Fruit fly (Drosophila melanogaster): Measurements from ENCODE around the gene Srp72.

Gene Srp72

DNA sequence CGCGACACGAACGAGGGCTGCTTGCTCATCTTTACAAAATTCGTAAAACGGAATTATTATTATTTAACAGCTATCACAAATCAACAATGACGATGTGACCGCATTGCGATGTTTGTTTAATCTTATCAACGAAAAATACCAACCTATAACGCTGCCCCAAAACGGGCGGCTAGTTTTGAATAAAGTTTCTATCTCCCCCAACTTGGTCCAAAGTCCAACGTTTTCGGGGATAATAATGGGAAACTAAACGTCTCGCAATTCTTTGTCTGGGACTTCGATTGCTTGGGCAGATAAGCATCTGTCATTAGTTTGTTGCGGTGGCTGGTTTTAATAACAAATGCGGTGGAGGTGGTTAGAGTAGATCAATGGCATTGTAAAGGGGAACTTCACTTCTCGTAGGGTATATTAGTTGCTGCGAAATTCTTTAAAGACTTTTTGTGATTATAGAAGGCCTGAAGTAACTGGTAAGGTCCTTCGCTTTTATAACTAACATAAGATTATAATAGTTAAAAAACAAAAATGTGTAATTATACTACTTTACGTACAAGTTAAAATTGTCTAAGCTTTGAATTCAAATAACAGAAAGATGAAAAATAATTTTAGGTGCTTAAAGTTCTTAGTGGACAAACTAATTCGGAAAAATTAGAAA, 28.4 kb upstream of the Srp72 start, which contains the start of gene CG15922:
Gene CG15922 (minus strand): TSS at position 262 of the 649 bp plus-strand sequence.
- TF ChIP-seq ranshi (GFP tag; IDR thresholded peaks at IDR 0.05) (no peak), bbx (GFP tag; IDR thresholded peaks at IDR 0.05; ENCODE audit: partially characterized antibody) (no peak), CG12104 (GFP tag; optimal IDR thresholded peaks at IDR 0.05) (peak; percentile 39), ham (GFP tag; IDR thresholded peaks at IDR 0.05) (no peak), CG17186 (GFP tag; optimal IDR thresholded peaks at IDR 0.05) (no peak), CG4404 (GFP tag; IDR thresholded peaks at IDR 0.05) (no peak), CG7839 (tag; optimal IDR thresholded peaks at IDR 0.05) (peak; percentile 17), pnt (GFP tag; optimal IDR thresholded peaks at IDR 0.05) (no peak), tio (GFP tag; optimal IDR thresholded peaks at IDR 0.05) (no peak), run (tag; optimal IDR thresholded peaks at IDR 0.05) (no peak), sens (GFP tag) (peak; percentile 42), CG10654 (GFP tag; optimal IDR thresholded peaks at IDR 0.05) (no peak), CG7372 (GFP tag; IDR thresholded peaks at IDR 0.05) (0 out of 2 replicates have a peak, but pooled peaks have one; percentile 25), CG34224 (GFP tag; IDR thresholded peaks at IDR 0.05; ENCODE audit: partially characterized antibody) (peak; percentile 31; the same call in 1 of the 3 replicates), gfzf (GFP tag; optimal IDR thresholded peaks at IDR 0.05) (peak; percentile 77), Stat92E (GFP tag; optimal IDR thresholded peaks at IDR 0.05) (no peak), CG3407 (GFP tag; optimal IDR thresholded peaks at IDR 0.05) (no peak), lab (GFP tag; optimal IDR thresholded peaks at IDR 0.05) (peak; percentile 5), Scr (GFP tag; IDR thresholded peaks at IDR 0.05; ENCODE audit: partially characterized antibody) (no peak), dpn (GFP tag; optimal IDR thresholded peaks at IDR 0.05) (peak; percentile 17 to 27), CG6175 (GFP tag; IDR thresholded peaks at IDR 0.05) (no peak), CHES-1-like (GFP tag; optimal IDR thresholded peaks at IDR 0.05) (no peak), Camta (GFP tag; optimal IDR thresholded peaks at IDR 0.05) (no peak), ato (GFP tag; IDR thresholded peaks at IDR 0.05; ENCODE audit: partially characterized antibody) (no peak), CG17361 (GFP tag; IDR thresholded peaks at IDR 0.05) (peak; percentile 55; the same call in 2 of the 3 replicates), nerfin-1 (tag; optimal IDR thresholded peaks at IDR 0.05) (no peak), CG11247 (GFP tag; IDR thresholded peaks at IDR 0.05) (no peak), Awh (GFP tag; IDR thresholded peaks at IDR 0.05) (no peak), CG14441 (GFP tag; IDR thresholded peaks at IDR 0.05) (peak; percentile 34; the same call in 1 of the 2 replicates), ssp (GFP tag; IDR thresholded peaks at IDR 0.05) (no peak), CG15073 (GFP tag; optimal IDR thresholded peaks at IDR 0.05) (no peak), chinmo (GFP tag; IDR thresholded peaks at IDR 0.05; ENCODE audit: partially characterized antibody) (no peak), gsb (GFP tag; IDR thresholded peaks at IDR 0.05) (no peak), CG34376 (GFP tag; optimal IDR thresholded peaks at IDR 0.05) (peak; percentile 57), bowl (GFP tag; IDR thresholded peaks at IDR 0.05) (no peak), Side (GFP tag; optimal IDR thresholded peaks at IDR 0.05) (no peak), org-1 (GFP tag; optimal IDR thresholded peaks at IDR 0.05) (no peak), Dll (GFP tag; IDR thresholded peaks at IDR 0.05; ENCODE audit: partially characterized antibody) (no peak), Taf1 (GFP tag; IDR thresholded peaks at IDR 0.05) (no peak), D19A (tag; optimal IDR thresholded peaks at IDR 0.05) (peak; percentile 82), pum (GFP tag; optimal IDR thresholded peaks at IDR 0.05) (no peak), tap (tag; optimal IDR thresholded peaks at IDR 0.05) (no peak), Optix (GFP tag; IDR thresholded peaks at IDR 0.05) (no peak), cas (GFP tag; IDR thresholded peaks at IDR 0.05) (no peak), CG33213 (GFP tag; optimal IDR thresholded peaks at IDR 0.05) (no peak), NK7.1 (GFP tag; optimal IDR thresholded peaks at IDR 0.05) (no peak), CG18011 (GFP tag; optimal IDR thresholded peaks at IDR 0.05) (no peak), CG12299 (tag; optimal IDR thresholded peaks at IDR 0.05) (no peak), Ssrp (tag; optimal IDR thresholded peaks at IDR 0.05) (peak; percentile 38), gcm2 (GFP tag; optimal IDR thresholded peaks at IDR 0.05) (no peak)
